Fruit fly (Drosophila melanogaster): ENCODE results near the gene spen.
A peak's percentile ranks its signal among the peaks of the same experiment; 100 is the strongest.

spen gene

DNA sequence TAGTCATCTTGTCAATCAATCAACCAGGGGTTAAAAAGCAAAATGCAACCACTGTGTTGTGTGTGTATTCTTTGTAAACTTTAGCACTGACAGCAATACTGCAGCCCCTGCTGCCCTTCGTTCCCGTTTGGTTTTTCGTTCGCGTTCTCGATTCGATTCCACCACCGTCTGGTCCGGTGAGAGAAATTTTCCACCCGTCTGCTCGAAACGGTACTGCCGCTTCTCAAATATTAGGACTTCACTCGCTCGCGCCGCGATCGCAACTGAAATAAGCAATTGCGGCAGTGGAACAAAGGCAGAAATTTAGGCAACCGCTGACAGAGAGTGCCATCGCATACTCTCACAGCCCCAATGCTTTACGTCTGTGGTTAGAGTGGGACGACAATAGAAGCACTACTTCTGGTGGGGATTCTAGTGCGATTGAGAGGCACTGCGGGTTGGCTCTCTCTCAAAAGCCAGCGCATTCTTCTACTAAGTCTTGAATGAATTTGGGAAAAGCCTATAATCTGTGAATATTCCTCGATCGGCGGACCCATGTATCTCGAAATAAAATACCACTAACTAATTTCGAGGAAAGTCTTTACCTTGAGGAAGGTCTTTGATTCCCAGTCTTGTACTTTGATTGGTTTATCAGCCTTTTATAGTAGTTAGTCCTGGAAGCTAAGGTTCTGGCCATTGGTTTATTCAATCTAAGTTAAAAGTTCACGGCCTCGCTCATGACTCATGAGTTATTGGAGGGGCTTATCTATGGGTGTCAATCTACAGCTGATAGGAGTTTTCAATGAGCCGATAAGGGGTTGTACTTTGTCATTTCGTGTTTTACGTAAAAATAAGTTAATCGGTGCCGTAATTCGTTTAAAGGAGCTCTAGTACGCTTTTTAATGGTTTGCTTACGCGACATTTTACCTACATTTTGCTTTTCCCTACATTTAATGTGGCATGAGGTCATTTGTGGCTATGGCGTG, 29.6 kb upstream of the spen start (continued):
- TF ChIP-seq jing (GFP tag; optimal IDR thresholded peaks at IDR 0.05) (no peak), CG12299 (tag; optimal IDR thresholded peaks at IDR 0.05) (peak; percentile 57), CG10565 (GFP tag; optimal IDR thresholded peaks at IDR 0.05) (no peak), CG7963 (GFP tag; IDR thresholded peaks at IDR 0.05; ENCODE audit: partially characterized antibody) (0 out of 3 replicates have a peak, but pooled peaks have one; percentile 36), CG10209 (GFP tag; optimal IDR thresholded peaks at IDR 0.05) (no peak), Taf1 (GFP tag; IDR thresholded peaks at IDR 0.05) (0 out of 2 replicates have a peak, but pooled peaks have one; percentile 8), gt (GFP tag; IDR thresholded peaks at IDR 0.05) (no peak), Hr51 (GFP tag; optimal IDR thresholded peaks at IDR 0.05) (no peak), Rfx (GFP tag; IDR thresholded peaks at IDR 0.05) (peak; percentile 60), CG7987 (GFP tag; optimal IDR thresholded peaks at IDR 0.05) (peak; percentile 68), lbe (GFP tag; optimal IDR thresholded peaks at IDR 0.05) (peak; percentile 59), caup (GFP tag; optimal IDR thresholded peaks at IDR 0.05; ENCODE audit: severe bottlenecking) (peak; percentile 65), wor (GFP tag; IDR thresholded peaks at IDR 0.05) (no peak), ci (GFP tag; IDR thresholded peaks at IDR 0.05) (peak; percentile 71; the same call in 2 of the 3 replicates), CG12769 (tag; optimal IDR thresholded peaks at IDR 0.05) (peak; percentile 93), Dref (GFP tag; IDR thresholded peaks at IDR 0.05) (no peak), ab (GFP tag; optimal IDR thresholded peaks at IDR 0.05) (no peak), CG4328 (GFP tag; optimal IDR thresholded peaks at IDR 0.05) (peak; percentile 15), cg (GFP tag; optimal IDR thresholded peaks at IDR 0.05) (peak; percentile 21), CG13894 (tag; optimal IDR thresholded peaks at IDR 0.05) (peak; percentile 83), CG14441 (GFP tag; IDR thresholded peaks at IDR 0.05) (no peak; the same call in 1 of the 2 replicates), CG18764 (GFP tag; optimal IDR thresholded peaks at IDR 0.05) (no peak), Kr (GFP tag; optimal IDR thresholded peaks at IDR 0.05) (no peak), CG4854 (GFP tag; optimal IDR thresholded peaks at IDR 0.05) (peak; percentile 9), C15 (GFP tag; IDR thresholded peaks at IDR 0.05) (0 out of 3 replicates have a peak, but pooled peaks have one; percentile 23), Hand (GFP tag; optimal IDR thresholded peaks at IDR 0.05) (peak; percentile 33), oc (tag; optimal IDR thresholded peaks at IDR 0.05) (peak; percentile 64), sim (GFP tag; IDR thresholded peaks at IDR 0.05) (no peak), CG18476 (GFP tag; optimal IDR thresholded peaks at IDR 0.05) (no peak), Doc3 (GFP tag; IDR thresholded peaks at IDR 0.05; ENCODE audit: partially characterized antibody) (no peak), btn (GFP tag; optimal IDR thresholded peaks at IDR 0.05) (no peak), grau (tag; optimal IDR thresholded peaks at IDR 0.05) (peak; percentile 35), twi (tag; optimal IDR thresholded peaks at IDR 0.05) (no peak), dimm (GFP tag; IDR thresholded peaks at IDR 0.05) (no peak), CG10267 (tag; optimal IDR thresholded peaks at IDR 0.05) (peak; percentile 23), Scr (GFP tag; IDR thresholded peaks at IDR 0.05; ENCODE audit: partially characterized antibody) (no peak), CG32772 (GFP tag; IDR thresholded peaks at IDR 0.05) (no peak), Spps (tag; optimal IDR thresholded peaks at IDR 0.05) (no peak), seq (GFP tag; IDR thresholded peaks at IDR 0.05) (peak; percentile 75), CG15073 (GFP tag; optimal IDR thresholded peaks at IDR 0.05) (no peak), CG8359 (GFP tag; optimal IDR thresholded peaks at IDR 0.05; ENCODE audit: borderline replicate concordance) (no peak), Doc2 (GFP tag; IDR thresholded peaks at IDR 0.05) (no peak), gfzf (GFP tag; optimal IDR thresholded peaks at IDR 0.05) (no peak), sug (tag; optimal IDR thresholded peaks at IDR 0.05) (peak; percentile 59), CG2889 (GFP tag; IDR thresholded peaks at IDR 0.05) (no peak), br (optimal IDR thresholded peaks at IDR 0.05) (no peak), CTCF (GFP tag; optimal IDR thresholded peaks at IDR 0.05) (peak; percentile 8), z (GFP tag; IDR thresholded peaks at IDR 0.05) (peak; percentile 66; the same call in 2 of the 3 replicates), esg (GFP tag; conservative IDR thresholded peaks at IDR 0.05) (no peak)
